Worm (Caenorhabditis elegans) whole organism, L3 larva: ENCODE measurements around the gene oma-1.

Experiments used
- R02D3.7 ChIP-seq: fragments of 150-350 bp; optimal IDR thresholded peaks from 2 replicates; lab custom pipeline; 2014; ENCODE audit warnings: missing biosample characterization, missing genetic modification characterization
- ZK546.5 ChIP-seq: sonication (generic microtip); optimal IDR thresholded peaks from 2 replicates; lab custom pipeline; 2017; ENCODE audit warnings: missing biosample characterization, missing genetic modification characterization
- ceh-16 ChIP-seq: sonication (generic microtip); optimal IDR thresholded peaks from 2 replicates; lab custom pipeline; 2017; ENCODE audit warnings: missing biosample characterization, missing genetic modification characterization
- ceh-28 ChIP-seq: fragments of 150-350 bp; optimal IDR thresholded peaks from 2 replicates; lab custom pipeline; 2014; ENCODE audit warnings: missing biosample characterization, missing genetic modification reagents, missing genetic modification characterization
- ceh-82 ChIP-seq: fragments of 150-350 bp; optimal IDR thresholded peaks from 2 replicates; lab custom pipeline; 2014; ENCODE audit warnings: missing biosample characterization, missing genetic modification characterization
- ceh-9 ChIP-seq: sonication (generic microtip); optimal IDR thresholded peaks from 2 replicates; lab custom pipeline; 2018; ENCODE audit warnings: missing biosample characterization, missing genetic modification characterization
- daf-12 ChIP-seq: fragments of 150-350 bp; optimal IDR thresholded peaks from 2 replicates; lab custom pipeline; 2014; ENCODE audit warnings: missing biosample characterization, missing genetic modification reagents, missing genetic modification characterization
- egl-27 ChIP-seq: sonication (generic microtip); optimal IDR thresholded peaks from 4 replicates; lab custom pipeline; 2017; ENCODE audit warnings: missing biosample characterization, missing genetic modification reagents, missing genetic modification characterization
- egl-5 ChIP-seq: fragments of 150-350 bp; optimal IDR thresholded peaks from 2 replicates; lab custom pipeline; 2017; ENCODE audit warnings: missing biosample characterization, missing genetic modification reagents, missing genetic modification characterization, inconsistent platforms
- elt-1 ChIP-seq: fragments of 150-350 bp; optimal IDR thresholded peaks from 2 replicates; lab custom pipeline; 2014; ENCODE audit warnings: missing biosample characterization, missing genetic modification characterization
- elt-3 ChIP-seq, 3 experiments: fragments of 150-350 bp in 1 of 3; sonication (generic microtip) in 2 of 3; optimal IDR thresholded peaks; 2 replicates in 2 of 3; 4 replicates in 1 of 3; lab custom pipeline; 2014 to 2017; ENCODE audit warnings: missing biosample characterization in 3 of 3, missing genetic modification characterization in 3 of 3
- fkh-2 ChIP-seq: fragments of 150-350 bp; optimal IDR thresholded peaks from 2 replicates; lab custom pipeline; 2014; ENCODE audit warnings: missing biosample characterization, missing genetic modification reagents, missing genetic modification characterization
- hmg-11 ChIP-seq: sonication (generic microtip); optimal IDR thresholded peaks from 2 replicates; lab custom pipeline; 2016; ENCODE audit warnings: missing genetic modification characterization, missing compliant biosample characterization
- jun-1 ChIP-seq: fragments of 150-350 bp; optimal IDR thresholded peaks from 2 replicates; lab custom pipeline; 2014; ENCODE audit warnings: missing biosample characterization, missing genetic modification reagents, missing genetic modification characterization
- lin-15B ChIP-seq: fragments of 150-350 bp; optimal IDR thresholded peaks from 2 replicates; lab custom pipeline; 2014; ENCODE audit warnings: missing biosample characterization, missing genetic modification characterization
- lin-39 ChIP-seq: fragments of 150-350 bp; optimal IDR thresholded peaks from 2 replicates; lab custom pipeline; 2018; ENCODE audit warnings: missing biosample characterization, missing genetic modification reagents, missing genetic modification characterization
- lsy-12 ChIP-seq: sonication (generic microtip); optimal IDR thresholded peaks from 2 replicates; lab custom pipeline; 2016; ENCODE audit warnings: mild to moderate bottlenecking, missing genetic modification characterization, missing compliant biosample characterization
- mdl-1 ChIP-seq: fragments of 150-350 bp; optimal IDR thresholded peaks from 2 replicates; lab custom pipeline; 2014; ENCODE audit warnings: missing biosample characterization, missing genetic modification characterization
- mml-1 ChIP-seq: fragments of 150-350 bp; sonication (generic microtip); optimal IDR thresholded peaks from 3 replicates; lab custom pipeline; 2014; ENCODE audit warnings: missing biosample characterization, missing genetic modification characterization
- nfya-1 ChIP-seq: sonication (generic microtip); optimal IDR thresholded peaks from 2 replicates; lab custom pipeline; 2017; ENCODE audit warnings: missing genetic modification characterization, mild to moderate bottlenecking, missing compliant biosample characterization, antibody characterized with exemption, moderate library complexity; ENCODE audit not compliant: insufficient read depth
- nhr-11 ChIP-seq: fragments of 150-350 bp; optimal IDR thresholded peaks from 2 replicates; lab custom pipeline; 2014; ENCODE audit warnings: missing biosample characterization, missing genetic modification characterization
- nhr-23 ChIP-seq: fragments of 150-350 bp; optimal IDR thresholded peaks from 2 replicates; lab custom pipeline; 2014; ENCODE audit warnings: missing biosample characterization, missing genetic modification reagents, missing genetic modification characterization
- nhr-237 ChIP-seq: fragments of 150-350 bp; optimal IDR thresholded peaks from 2 replicates; lab custom pipeline; 2014; ENCODE audit warnings: missing biosample characterization, missing genetic modification characterization
- nhr-25 ChIP-seq: sonication (generic microtip); optimal IDR thresholded peaks from 2 replicates; lab custom pipeline; 2017; ENCODE audit warnings: missing biosample characterization, missing genetic modification characterization
- nhr-43 ChIP-seq: sonication (generic microtip); optimal IDR thresholded peaks from 2 replicates; lab custom pipeline; 2016; ENCODE audit warnings: mild to moderate bottlenecking, missing genetic modification characterization, missing compliant biosample characterization; ENCODE audit not compliant: poor library complexity, severe bottlenecking
- nhr-67 ChIP-seq: fragments of 150-350 bp; optimal IDR thresholded peaks from 2 replicates; lab custom pipeline; 2014; ENCODE audit warnings: missing biosample characterization, missing genetic modification characterization
- nhr-76 ChIP-seq: fragments of 150-350 bp; sonication (generic microtip); optimal IDR thresholded peaks from 5 replicates; lab custom pipeline; 2014; ENCODE audit warnings: missing biosample characterization, missing genetic modification characterization
- pqm-1 ChIP-seq: fragments of 150-350 bp; optimal IDR thresholded peaks from 2 replicates; lab custom pipeline; 2017; ENCODE audit warnings: missing biosample characterization, missing genetic modification characterization, inconsistent platforms
- sea-2 ChIP-seq: fragments of 150-350 bp; sonication (generic microtip); optimal IDR thresholded peaks from 4 replicates; lab custom pipeline; 2014; ENCODE audit warnings: missing biosample characterization, missing genetic modification reagents, missing genetic modification characterization
- skn-1 ChIP-seq: fragments of 150-350 bp; optimal IDR thresholded peaks from 2 replicates; lab custom pipeline; 2014; ENCODE audit warnings: missing biosample characterization, missing genetic modification characterization
- snpc-4 ChIP-seq: fragments of 150-350 bp; optimal IDR thresholded peaks from 2 replicates; lab custom pipeline; 2014; ENCODE audit warnings: missing biosample characterization, missing genetic modification characterization
- tbx-2 ChIP-seq: sonication (generic microtip); optimal IDR thresholded peaks from 2 replicates; lab custom pipeline; 2016; ENCODE audit warnings: mild to moderate bottlenecking, missing genetic modification characterization, missing compliant biosample characterization
- zag-1 ChIP-seq: fragments of 150-350 bp; optimal IDR thresholded peaks from 2 replicates; lab custom pipeline; 2014; ENCODE audit warnings: missing biosample characterization, missing genetic modification characterization
- ztf-4 ChIP-seq: fragments of 150-350 bp; optimal IDR thresholded peaks from 2 replicates; lab custom pipeline; 2014; ENCODE audit warnings: missing biosample characterization, missing genetic modification characterization

Gene oma-1

DNA sequence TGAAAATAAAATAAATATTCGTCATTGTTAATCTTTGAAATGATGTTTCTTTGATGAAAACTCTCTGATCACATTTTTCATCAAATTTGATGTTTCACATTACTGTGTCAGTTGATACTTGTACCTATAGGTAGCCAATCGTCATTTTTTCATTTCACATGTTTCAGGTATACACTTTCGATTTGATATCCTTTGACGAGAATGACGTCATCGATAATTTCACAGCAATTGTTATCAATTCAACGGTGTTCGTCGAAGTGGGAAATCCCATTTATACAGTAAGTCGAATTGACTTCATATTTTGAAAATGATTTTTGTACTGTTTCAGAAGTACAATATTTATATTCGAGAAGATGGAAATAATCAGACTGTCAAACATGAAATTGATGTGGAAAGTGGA is 25.4 kb downstream of the oma-1 start:
- TF ChIP-seq lsy-12, result no peak
- TF ChIP-seq mdl-1 (tag; lab: Kevin White, UChicago), result no peak
- TF ChIP-seq ceh-82 (tag; lab: Kevin White, UChicago), result no peak
- no peak for TF ChIP-seq sea-2
- TF ChIP-seq nhr-76, result no peak
- TF ChIP-seq mml-1 (tag; lab: Kevin White, UChicago), result no peak
- no peak for TF ChIP-seq nhr-11 (tag; lab: Kevin White, UChicago)
- no peak for TF ChIP-seq zag-1
- no peak for TF ChIP-seq egl-5

DNA sequence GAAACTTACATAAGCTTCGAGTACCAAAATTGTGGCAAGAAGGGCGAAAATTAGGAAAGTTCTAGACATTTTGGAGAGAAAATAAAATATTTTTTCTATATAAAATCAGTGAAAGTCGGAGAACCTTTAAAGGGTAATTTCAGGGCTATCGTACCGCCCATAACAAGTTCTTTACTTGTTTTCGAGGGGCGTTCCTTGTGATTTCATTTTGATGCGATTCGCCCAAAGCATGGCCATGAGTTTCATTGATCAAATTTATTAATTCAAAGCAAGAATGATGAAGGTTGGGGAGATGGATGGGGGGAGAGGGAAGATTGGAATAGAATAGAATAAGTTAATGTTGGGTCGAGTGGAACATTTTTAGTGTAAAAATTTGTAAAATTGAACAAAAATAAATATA is 27.2 kb downstream of the oma-1 start, which contains the start of gene C27B7.9:
TSS of gene C27B7.9 (minus strand) at position 101 of the 400 bp plus-strand sequence.
- TF ChIP-seq snpc-4 (no peak), nhr-25 (tag; lab: Kevin White, UChicago) (no peak), ztf-4 (no peak), ceh-9 (tag; lab: Kevin White, UChicago) (no peak), nhr-237 (no peak), skn-1 (no peak), egl-27 (tag; lab: Kevin White, UChicago) (no peak), elt-1 (no peak), jun-1 (tag; lab: Kevin White, UChicago) (no peak), ceh-16 (tag; lab: Kevin White, UChicago) (no peak), mdl-1 (tag; lab: Kevin White, UChicago) (no peak), nhr-43 (no peak), ceh-82 (tag; lab: Kevin White, UChicago) (no peak), ceh-28 (tag; lab: Kevin White, UChicago) (no peak), daf-12 (tag; lab: Kevin White, UChicago) (no peak)
- TF ChIP-seq, all 47 proteins: peak for 0

DNA sequence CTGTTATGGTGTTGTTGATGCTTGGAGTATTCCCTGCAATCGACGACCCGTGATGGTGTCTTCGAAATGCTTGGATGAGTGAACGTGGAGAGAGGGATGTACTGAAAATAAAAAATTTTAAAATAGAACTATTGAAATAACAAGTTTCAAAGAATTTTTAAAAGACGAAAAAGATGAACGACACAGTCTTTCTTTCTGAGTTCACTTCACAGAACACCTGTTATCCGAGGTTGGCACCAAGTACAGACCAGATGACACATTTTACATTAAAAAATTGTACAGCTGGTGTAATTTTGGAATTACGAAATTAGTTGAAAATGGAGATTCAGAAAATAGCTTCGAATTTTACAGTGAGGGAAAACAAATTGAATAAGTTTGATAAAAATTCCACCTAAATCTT is 30.0 kb downstream of the oma-1 start, which contains the start of gene rap-1:
TSS of gene rap-1 (minus strand) at position 101 of the 400 bp plus-strand sequence.
- TF ChIP-seq R02D3.7 (tag; lab: Kevin White, UChicago) (no peak), sea-2 (no peak), lin-15B (no peak), ceh-9 (tag; lab: Kevin White, UChicago) (no peak), pqm-1 (tag; lab: Kevin White, UChicago) (no peak), ZK546.5 (tag; lab: Kevin White, UChicago) (no peak), lsy-12 (no peak), nhr-67 (tag; lab: Kevin White, UChicago) (no peak), egl-27 (tag; lab: Kevin White, UChicago) (no peak), hmg-11 (tag; lab: Kevin White, UChicago) (no peak), nhr-237 (no peak), tbx-2 (tag; lab: Kevin White, UChicago) (no peak), snpc-4 (no peak)

DNA sequence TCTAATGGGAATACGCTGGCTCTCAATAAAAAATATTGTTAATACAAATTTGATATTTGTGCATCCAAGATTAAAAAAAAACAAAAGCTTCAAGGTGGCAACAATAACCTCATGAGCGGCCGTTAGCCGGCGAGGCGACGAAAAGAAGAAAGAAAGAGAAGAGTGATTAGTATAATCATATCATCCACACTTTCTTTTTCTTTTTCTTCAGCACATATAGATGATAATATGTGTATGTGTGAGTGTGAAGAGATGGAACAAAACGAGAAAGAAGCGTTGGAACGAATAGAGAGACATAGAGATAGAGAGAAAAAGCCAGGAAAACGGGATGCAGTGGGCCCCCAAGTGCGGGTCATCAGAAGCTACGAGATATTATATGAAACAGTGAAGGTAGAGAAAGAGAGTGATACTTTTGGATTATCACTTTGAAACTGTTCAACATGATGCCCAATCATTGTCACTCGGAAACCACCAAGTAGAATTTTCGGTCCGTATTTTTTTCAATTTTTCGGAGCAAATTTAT is 31.6 kb downstream of the oma-1 start:
- TF ChIP-seq nhr-43 (peak; percentile 1), nfya-1 (tag; lab: Kevin White, UChicago) (peak; percentile 23), hmg-11 (tag; lab: Kevin White, UChicago) (peak; percentile 41), lin-39 (tag; lab: Kevin White, UChicago) (peak; percentile 6), snpc-4 (no peak), nhr-23 (peak; percentile 40), jun-1 (tag; lab: Kevin White, UChicago) (no peak), fkh-2 (tag; lab: Kevin White, UChicago) (no peak), elt-3 (tag; optimal IDR thresholded peaks at IDR 0.05; lab: Kevin White, UChicago) (peak in 1 of 3 experiments; percentile 56)
- TF ChIP-seq, all 47 proteins: peak for 6

DNA sequence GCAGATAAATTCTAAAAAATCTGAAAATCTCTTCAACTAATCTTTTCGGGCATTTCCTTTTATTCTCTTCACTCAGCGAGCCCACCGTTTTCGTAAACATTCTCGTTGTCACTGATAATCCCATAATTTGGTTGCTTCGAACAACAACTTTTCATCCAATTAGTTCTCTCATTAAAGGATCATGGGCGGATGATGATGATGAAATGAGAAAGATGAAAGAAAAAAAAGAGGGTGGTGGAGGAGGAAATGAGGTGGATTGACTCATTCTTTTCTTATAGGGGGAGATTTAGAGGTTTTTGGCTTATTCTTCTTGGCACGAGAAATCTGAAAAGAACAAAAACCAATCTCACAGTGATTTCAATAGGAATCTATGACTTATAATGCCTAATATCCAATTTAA is 32.4 kb downstream of the oma-1 start:
- no peak for TF ChIP-seq elt-3 (tag; optimal IDR thresholded peaks at IDR 0.05; lab: Kevin White, UChicago)
- TF ChIP-seq egl-5, result peak; percentile 72
